Worm (Caenorhabditis elegans) whole organism, L4 larva: Measurements from ENCODE around the gene ife-4.

Experiments
- hlh-30 ChIP-seq: sonication (generic microtip); optimal IDR thresholded peaks from 2 replicates; lab custom pipeline; 2017; ENCODE audit warnings: antibody characterized with exemption, mild to moderate bottlenecking, missing genetic modification characterization, missing compliant biosample characterization; ENCODE audit not compliant: insufficient read depth
- mxl-3 ChIP-seq: fragments of 200-800 bp; sonication (Bioruptor generic); optimal IDR thresholded peaks from 2 replicates; lab custom pipeline; 2018; ENCODE audit warnings: mild to moderate bottlenecking, missing genetic modification characterization, missing compliant biosample characterization
- nhr-111 ChIP-seq: fragments of 200-800 bp; sonication (Bioruptor generic); optimal IDR thresholded peaks from 2 replicates; lab custom pipeline; 2018; ENCODE audit warnings: mild to moderate bottlenecking, missing genetic modification characterization, missing compliant biosample characterization
- nhr-237 ChIP-seq: sonication (generic microtip); optimal IDR thresholded peaks from 2 replicates; lab custom pipeline; 2017; ENCODE audit warnings: missing biosample characterization, missing genetic modification characterization

ce11 chrX:1088048-1088447, 16.0 kb upstream of the ife-4 start, which contains the start of gene rei-2:
- no peak for TF ChIP-seq nhr-111 (GFP tag; lab: Kevin White, UChicago)
- TF ChIP-seq nhr-237 (tag; lab: Kevin White, UChicago): no peak
- TF ChIP-seq hlh-30 (tag; lab: Kevin White, UChicago): no peak
- TF ChIP-seq mxl-3 (GFP tag; lab: Kevin White, UChicago): no peak
